Worm (Caenorhabditis elegans) whole organism, L4/young adult: ENCODE data around the gene pyp-1.

Experiments used
- W03F9.2 ChIP-seq: fragments of 150-350 bp; optimal IDR thresholded peaks from 2 replicates; lab custom pipeline; 2014; ENCODE audit warnings: missing biosample characterization, missing genetic modification characterization
- dao-5 ChIP-seq: sonication (generic microtip); optimal IDR thresholded peaks from 2 replicates; lab custom pipeline; 2016; ENCODE audit warnings: missing genotype, missing genetic modification characterization, moderate library complexity, missing compliant biosample characterization
- him-1 ChIP-seq: sonication (generic microtip); optimal IDR thresholded peaks from 2 replicates; lab custom pipeline; 2016; ENCODE audit warnings: missing genotype, missing genetic modification reagents, missing genetic modification characterization, missing compliant biosample characterization

pyp-1 gene

ce11 chrIV:9974392-9974791 is 24.3 kb downstream of the pyp-1 start, which contains the start of gene C47E12.9:
C47E12.9 (plus strand) TSS chrIV:9974692.
- no peak for TF ChIP-seq dao-5
- TF ChIP-seq W03F9.2 (tag; lab: Kevin White, UChicago), result no peak
- TF ChIP-seq him-1 (tag; lab: Kevin White, UChicago), result no peak

ce11 chrIV:9972629-9973028 is 26.1 kb downstream of the pyp-1 start, which contains the start of the genes C47E12.12 and C47E12.10:
C47E12.12 (minus strand) TSS chrIV:9972729.
C47E12.10 (plus strand) TSS chrIV:9972800.
- TF ChIP-seq him-1 (tag; lab: Kevin White, UChicago), result no peak

- TF ChIP-seq him-1 (tag; lab: Kevin White, UChicago) (no peak), W03F9.2 (tag; lab: Kevin White, UChicago) (no peak), dao-5 (no peak)
Measured at ce11 chrIV:9969081-9969480, 29.6 kb downstream of the pyp-1 start, which contains the start of the genes kin-5 and C47E12.11. kin-5 (minus strand) TSS chrIV:9969181. C47E12.11 (plus strand) TSS chrIV:9969400.

ce11 chrIV:9963945-9964344 is 34.8 kb downstream of the pyp-1 start, which contains the start of gene T13H10.2:
T13H10.2 (plus strand) TSS chrIV:9964245.
- TF ChIP-seq him-1 (tag; lab: Kevin White, UChicago), result no peak
- TF ChIP-seq dao-5, result no peak

- TF ChIP-seq dao-5 (no peak), him-1 (tag; lab: Kevin White, UChicago) (no peak), W03F9.2 (tag; lab: Kevin White, UChicago) (no peak)
Measured at ce11 chrIV:9953333-9953732, 45.4 kb downstream of the pyp-1 start, which contains the start of gene gon-1. gon-1 (minus strand) TSS chrIV:9953433.

ce11 chrIV:9948035-9948434 is 50.7 kb downstream of the pyp-1 start:
- no peak for TF ChIP-seq W03F9.2 (tag; lab: Kevin White, UChicago)
- no peak for TF ChIP-seq dao-5
- no peak for TF ChIP-seq him-1 (tag; lab: Kevin White, UChicago)
